Worm (Caenorhabditis elegans): Measurements from ENCODE around the gene arx-6.

Gene arx-6

DNA sequence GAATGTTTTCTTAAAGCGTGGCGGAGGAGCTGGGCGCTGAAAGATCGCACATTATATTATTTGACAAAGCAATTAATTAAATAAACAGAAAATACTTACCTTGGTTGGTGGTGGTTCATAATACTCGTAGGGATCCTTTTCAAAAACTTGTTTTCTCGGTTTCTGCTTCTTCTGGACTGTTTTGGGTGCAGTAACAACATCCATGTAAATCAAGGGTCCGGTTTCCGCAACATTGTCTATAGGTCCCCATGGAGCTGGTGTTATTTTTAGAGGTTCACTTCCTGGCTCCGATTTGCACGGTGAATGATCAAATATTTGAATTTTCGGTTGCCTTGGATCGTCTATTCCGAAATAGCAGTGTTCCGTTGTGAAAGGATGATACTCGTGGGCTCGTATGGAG, 45.7 kb downstream of the arx-6 start:
- no peak for TF ChIP-seq nhr-77 (tag; optimal IDR thresholded peaks at IDR 0.05)
- no peak for TF ChIP-seq nhr-76 (tag; optimal IDR thresholded peaks at IDR 0.05)
- no peak for TF ChIP-seq skn-1 (tag; optimal IDR thresholded peaks at IDR 0.05)
- no peak for TF ChIP-seq alr-1 (tag; optimal IDR thresholded peaks at IDR 0.05; ENCODE audit: borderline replicate concordance)
- TF ChIP-seq fkh-4 (tag; optimal IDR thresholded peaks at IDR 0.05; ENCODE audit: borderline replicate concordance): no peak
- no peak for TF ChIP-seq blmp-1 (tag; optimal IDR thresholded peaks at IDR 0.05)
- TF ChIP-seq nhr-28 (tag; optimal IDR thresholded peaks at IDR 0.05): no peak
- TF ChIP-seq mdl-1 (tag; optimal IDR thresholded peaks at IDR 0.05): no peak
- TF ChIP-seq nhr-20 (tag; optimal IDR thresholded peaks at IDR 0.05): no peak
- TF ChIP-seq mep-1 (tag; optimal IDR thresholded peaks at IDR 0.05): no peak
- no peak for TF ChIP-seq unc-130 (tag; optimal IDR thresholded peaks at IDR 0.05)
- TF ChIP-seq swsn-7 (tag; optimal IDR thresholded peaks at IDR 0.05): no peak
- no peak for TF ChIP-seq egl-13 (tag; optimal IDR thresholded peaks at IDR 0.05)
- TF ChIP-seq pqm-1 (tag; optimal IDR thresholded peaks at IDR 0.05): no peak
- no peak for TF ChIP-seq fos-1 (tag; optimal IDR thresholded peaks at IDR 0.05)
- no peak for TF ChIP-seq nhr-85 (tag)
- TF ChIP-seq lin-39 (tag; optimal IDR thresholded peaks at IDR 0.05): no peak

Data from whole organism, L1 larva.